Worm (Caenorhabditis elegans) whole organism, young adult: ENCODE results near the gene glb-5.

Experiments used
- B0019.2 ChIP-seq: fragments of 200-800 bp; sonication (Bioruptor generic); conservative IDR thresholded peaks from 2 replicates; pipeline ENCODE4 v1.3.6; 2022; ENCODE audit warnings: missing genetic modification reagents, missing genetic modification characterization, missing compliant biosample characterization
- B0261.1 ChIP-seq: sonication (generic microtip); optimal IDR thresholded peaks from 2 replicates; lab custom pipeline; 2016; ENCODE audit warnings: mild to moderate bottlenecking, missing genetic modification characterization, moderate library complexity, missing compliant biosample characterization
- D2030.7 ChIP-seq: fragments of 200-800 bp; sonication (Bioruptor generic); IDR thresholded peaks from 2 replicates; pipeline ENCODE4 v1.3.6; 2022; ENCODE audit warnings: missing genetic modification reagents, missing genetic modification characterization, missing compliant biosample characterization
- F23B12.7 ChIP-seq: sonication (generic microtip); optimal IDR thresholded peaks from 2 replicates; lab custom pipeline; 2017; ENCODE audit warnings: missing genetic modification characterization, mild to moderate bottlenecking, missing compliant biosample characterization, antibody characterized with exemption, moderate library complexity; ENCODE audit not compliant: insufficient read depth
- F55B11.4 ChIP-seq: sonication (generic microtip); optimal IDR thresholded peaks from 2 replicates; lab custom pipeline; 2016; ENCODE audit warnings: missing compliant biosample characterization, missing genetic modification characterization, borderline replicate concordance; ENCODE audit not compliant: insufficient read depth
- F57C9.4 ChIP-seq: sonication (generic microtip); optimal IDR thresholded peaks from 2 replicates; lab custom pipeline; 2017; ENCODE audit warnings: mild to moderate bottlenecking, missing genetic modification characterization, missing compliant biosample characterization
- T07F8.4 ChIP-seq: sonication (generic microtip); optimal IDR thresholded peaks from 2 replicates; lab custom pipeline; 2016; ENCODE audit warnings: mild to moderate bottlenecking, missing genetic modification characterization, moderate library complexity, missing compliant biosample characterization
- Y53F4B.3 ChIP-seq: fragments of 200-800 bp; sonication (Bioruptor generic); IDR thresholded peaks from 2 replicates; pipeline ENCODE4 v1.3.6; 2022; ENCODE audit warnings: missing genetic modification reagents, missing genetic modification characterization, missing compliant biosample characterization
- Y95B8A.8 ChIP-seq: fragments of 200-800 bp; sonication (Bioruptor generic); IDR thresholded peaks from 2 replicates; pipeline ENCODE4 v1.3.6; 2022; ENCODE audit warnings: missing genetic modification reagents, missing genetic modification characterization, missing compliant biosample characterization
- attf-3 ChIP-seq: fragments of 200-800 bp; sonication (Bioruptor generic); conservative IDR thresholded peaks from 2 replicates; pipeline ENCODE4 v1.3.6; 2022; ENCODE audit warnings: missing genetic modification reagents, missing genetic modification characterization, missing compliant biosample characterization
- bed-1 ChIP-seq: fragments of 200-800 bp; sonication (Bioruptor generic); IDR thresholded peaks from 2 replicates; pipeline ENCODE4 v1.3.6; 2022; ENCODE audit warnings: missing genetic modification reagents, missing genetic modification characterization, missing compliant biosample characterization
- cebp-1 ChIP-seq, 2 experiments: fragments of 200-800 bp in 1 of 2; sonication (Bioruptor generic) in 1 of 2; sonication (generic microtip) in 1 of 2; IDR thresholded peaks in 1 of 2; optimal IDR thresholded peaks in 1 of 2; 2 replicates each; pipeline versions ENCODE4 v1.3.6 to Lab custom; 2017 to 2022; ENCODE audit warnings: missing compliant biosample characterization in 2 of 2, missing genetic modification characterization in 2 of 2, mild to moderate bottlenecking in 1 of 2, missing genetic modification reagents in 1 of 2, moderate library complexity in 1 of 2
- cebp-2 ChIP-seq: fragments of 200-800 bp; sonication (Bioruptor generic); IDR thresholded peaks from 2 replicates; pipeline ENCODE4 v1.3.6; 2022; ENCODE audit warnings: missing genetic modification characterization, missing compliant biosample characterization
- ceh-58 ChIP-seq: fragments of 200-800 bp; sonication (Bioruptor generic); IDR thresholded peaks from 2 replicates; pipeline ENCODE4 v1.3.6; 2022; ENCODE audit warnings: missing genetic modification characterization, missing compliant biosample characterization
- ceh-91 ChIP-seq: fragments of 200-800 bp; sonication (Bioruptor generic); IDR thresholded peaks from 2 replicates; pipeline ENCODE4 v1.3.6; 2022; ENCODE audit warnings: missing genetic modification reagents, missing genetic modification characterization, missing compliant biosample characterization
- die-1 ChIP-seq: sonication (generic microtip); optimal IDR thresholded peaks from 2 replicates; lab custom pipeline; 2016; ENCODE audit warnings: missing genotype, mild to moderate bottlenecking, missing genetic modification characterization, missing compliant biosample characterization
- dpff-1 ChIP-seq: sonication (generic microtip); optimal IDR thresholded peaks from 2 replicates; lab custom pipeline; 2017; ENCODE audit warnings: mild to moderate bottlenecking, missing genetic modification characterization, missing compliant biosample characterization
- egl-44 ChIP-seq: fragments of 200-800 bp; sonication (Bioruptor generic); IDR thresholded peaks from 2 replicates; pipeline ENCODE4 v1.3.6; 2022; ENCODE audit warnings: missing genetic modification reagents, missing genetic modification characterization, missing compliant biosample characterization
- egrh-3 ChIP-seq: fragments of 200-800 bp; sonication (Bioruptor generic); IDR thresholded peaks from 2 replicates; pipeline ENCODE4 v1.3.6; 2022; ENCODE audit warnings: missing genetic modification reagents, missing genetic modification characterization, missing compliant biosample characterization
- gei-17 ChIP-seq: fragments of 200-800 bp; sonication (Bioruptor generic); optimal IDR thresholded peaks from 2 replicates; lab custom pipeline; 2018; ENCODE audit warnings: mild to moderate bottlenecking, missing genetic modification characterization, missing compliant biosample characterization
- him-1 ChIP-seq: sonication (generic microtip); optimal IDR thresholded peaks from 2 replicates; lab custom pipeline; 2016; ENCODE audit warnings: missing genotype, missing genetic modification reagents, missing genetic modification characterization, missing compliant biosample characterization
- hlh-26 ChIP-seq: fragments of 200-800 bp; sonication (Bioruptor generic); conservative IDR thresholded peaks from 2 replicates; pipeline ENCODE4 v1.3.6; 2022; ENCODE audit warnings: missing genetic modification reagents, missing genetic modification characterization, missing compliant biosample characterization
- hmg-20 ChIP-seq: fragments of 200-800 bp; sonication (Bioruptor generic); IDR thresholded peaks from 2 replicates; pipeline ENCODE4 v1.3.6; 2022; ENCODE audit warnings: missing genetic modification reagents, missing genetic modification characterization, missing compliant biosample characterization
- let-607 ChIP-seq, 2 experiments: fragments of 200-800 bp in 1 of 2; sonication (Bioruptor generic) in 1 of 2; sonication (generic microtip) in 1 of 2; optimal IDR thresholded peaks; 2 replicates each; lab custom pipeline; 2016 to 2018; ENCODE audit warnings: mild to moderate bottlenecking in 2 of 2, missing compliant biosample characterization in 2 of 2, missing genetic modification characterization in 2 of 2, moderate library complexity in 2 of 2, missing genotype in 1 of 2
- lin-26 ChIP-seq: fragments of 200-800 bp; sonication (Bioruptor generic); IDR thresholded peaks from 2 replicates; pipeline ENCODE4 v1.3.6; 2022; ENCODE audit warnings: missing genetic modification reagents, missing genetic modification characterization, missing compliant biosample characterization
- lin-54 ChIP-seq: fragments of 200-800 bp; sonication (Bioruptor generic); optimal IDR thresholded peaks from 2 replicates; lab custom pipeline; 2018; ENCODE audit warnings: mild to moderate bottlenecking, missing genetic modification characterization, missing compliant biosample characterization
- lir-1 ChIP-seq: fragments of 200-800 bp; sonication (Bioruptor generic); conservative IDR thresholded peaks from 2 replicates; pipeline ENCODE4 v1.3.6; 2022; ENCODE audit warnings: missing genetic modification reagents, missing genetic modification characterization, missing compliant biosample characterization
- lsl-1 ChIP-seq: fragments of 200-800 bp; sonication (Bioruptor generic); optimal IDR thresholded peaks from 2 replicates; lab custom pipeline; 2018; ENCODE audit warnings: mild to moderate bottlenecking, missing genetic modification characterization, moderate library complexity, missing compliant biosample characterization
- lsy-27 ChIP-seq: sonication (generic microtip); optimal IDR thresholded peaks from 2 replicates; lab custom pipeline; 2017; ENCODE audit warnings: missing genetic modification characterization, mild to moderate bottlenecking, missing compliant biosample characterization, antibody characterized with exemption, missing genotype, borderline replicate concordance; ENCODE audit not compliant: insufficient read depth
- madf-3 ChIP-seq: fragments of 200-800 bp; sonication (Bioruptor generic); IDR thresholded peaks from 2 replicates; pipeline ENCODE4 v1.3.6; 2022; ENCODE audit warnings: missing genetic modification reagents, missing genetic modification characterization, missing compliant biosample characterization
- mcd-1 ChIP-seq: fragments of 200-800 bp; sonication (Bioruptor generic); IDR thresholded peaks from 2 replicates; pipeline ENCODE4 v1.3.6; 2022; ENCODE audit warnings: missing genetic modification reagents, missing genetic modification characterization, missing compliant biosample characterization
- nfya-2 ChIP-seq: fragments of 200-800 bp; sonication (Bioruptor generic); IDR thresholded peaks from 2 replicates; pipeline ENCODE4 v1.3.6; 2022; ENCODE audit warnings: missing genetic modification reagents, missing genetic modification characterization, missing compliant biosample characterization
- nfyb-1 ChIP-seq: fragments of 200-800 bp; sonication (Bioruptor generic); IDR thresholded peaks from 2 replicates; pipeline ENCODE4 v1.3.6; 2022; ENCODE audit warnings: missing genetic modification reagents, missing genetic modification characterization, missing compliant biosample characterization
- nhr-120 ChIP-seq: fragments of 200-800 bp; sonication (Bioruptor generic); IDR thresholded peaks from 2 replicates; pipeline ENCODE4 v1.3.6; 2022; ENCODE audit warnings: missing genetic modification characterization, missing compliant biosample characterization
- nhr-90 ChIP-seq: sonication (generic microtip); optimal IDR thresholded peaks from 2 replicates; lab custom pipeline; 2016; ENCODE audit warnings: missing genotype, mild to moderate bottlenecking, missing genetic modification characterization, missing compliant biosample characterization
- pha-4 ChIP-seq: fragments of 150-350 bp; sonication (generic microtip); optimal IDR thresholded peaks from 2 replicates; lab custom pipeline; 2014; ENCODE audit warnings: missing biosample characterization, missing genetic modification reagents, missing genetic modification characterization
- rcor-1 ChIP-seq: fragments of 200-800 bp; sonication (Bioruptor generic); IDR thresholded peaks from 2 replicates; pipeline ENCODE4 v1.3.6; 2022; ENCODE audit warnings: missing genetic modification reagents, missing genetic modification characterization, missing compliant biosample characterization
- sdz-38 ChIP-seq: sonication (generic microtip); optimal IDR thresholded peaks from 2 replicates; lab custom pipeline; 2016; ENCODE audit warnings: missing genotype, missing genetic modification characterization, missing compliant biosample characterization
- snpc-3.4 ChIP-seq: sonication (generic microtip); optimal IDR thresholded peaks from 2 replicates; lab custom pipeline; 2017; ENCODE audit warnings: missing genetic modification characterization, mild to moderate bottlenecking, missing compliant biosample characterization, antibody characterized with exemption, moderate library complexity, missing genotype, missing genetic modification reagents
- snpc-4 ChIP-seq, 5 experiments: fragments of 150-350 bp in 1 of 5; sonication (generic microtip) in 4 of 5; optimal IDR thresholded peaks; 2 replicates each; lab custom pipeline; 2014 to 2018; ENCODE audit warnings: missing genetic modification characterization in 5 of 5, missing biosample characterization in 3 of 5, antibody characterized with exemption in 2 of 5, mild to moderate bottlenecking in 2 of 5, missing compliant biosample characterization in 2 of 5, missing genotype in 2 of 5, moderate library complexity in 2 of 5, missing genetic modification reagents in 1 of 5
- tbp1 ChIP-seq: fragments of 200-800 bp; sonication (Bioruptor generic); optimal IDR thresholded peaks from 2 replicates; lab custom pipeline; 2018; ENCODE audit warnings: mild to moderate bottlenecking, missing genetic modification characterization, missing compliant biosample characterization
- tlf-1 ChIP-seq: fragments of 200-800 bp; sonication (Bioruptor generic); optimal IDR thresholded peaks from 2 replicates; lab custom pipeline; 2018; ENCODE audit warnings: mild to moderate bottlenecking, missing genetic modification characterization, missing compliant biosample characterization
- xnd-1 ChIP-seq: sonication (generic microtip); optimal IDR thresholded peaks from 2 replicates; lab custom pipeline; 2016; ENCODE audit warnings: missing genotype, missing genetic modification reagents, missing genetic modification characterization, missing compliant biosample characterization
- zfh-2 ChIP-seq: fragments of 200-800 bp; sonication (Bioruptor generic); conservative IDR thresholded peaks from 2 replicates; pipeline ENCODE4 v1.3.6; 2022; ENCODE audit warnings: missing genetic modification reagents, missing genetic modification characterization, missing compliant biosample characterization
- ztf-26 ChIP-seq: sonication (generic microtip); optimal IDR thresholded peaks from 2 replicates; lab custom pipeline; 2017; ENCODE audit warnings: missing genetic modification characterization, missing compliant biosample characterization
- ztf-28 ChIP-seq: fragments of 200-800 bp; sonication (Bioruptor generic); IDR thresholded peaks from 2 replicates; pipeline ENCODE4 v1.3.6; 2022; ENCODE audit warnings: missing genetic modification reagents, missing genetic modification characterization, missing compliant biosample characterization

Gene glb-5

ce11 chrV:5587042-5587441, 28.4 kb downstream of the glb-5 start (continued):
- TF ChIP-seq snpc-3.4 (tag; lab: Kevin White, UChicago), result no peak
- no peak for TF ChIP-seq ceh-58
- peak; percentile 71 for TF ChIP-seq nfyb-1 (GFP tag; lab: Robert Waterston, UW)
- TF ChIP-seq T07F8.4 (tag; lab: Kevin White, UChicago), result no peak
- no peak for TF ChIP-seq F57C9.4 (tag; lab: Kevin White, UChicago)
- no peak for TF ChIP-seq hlh-26 (GFP tag; lab: Robert Waterston, UW)
- no peak for TF ChIP-seq let-607 (tag; optimal IDR thresholded peaks at IDR 0.05; lab: Kevin White, UChicago)
- TF ChIP-seq tlf-1, result no peak
- TF ChIP-seq egrh-3 (GFP tag; lab: Robert Waterston, UW), result no peak
- no peak for TF ChIP-seq F23B12.7
- peak; percentile 46 for TF ChIP-seq B0261.1
- TF ChIP-seq nfya-2 (GFP tag; lab: Robert Waterston, UW), result no peak
- TF ChIP-seq die-1, result no peak
- TF ChIP-seq nhr-120 (GFP tag; lab: Robert Waterston, UW), result no peak

ce11 chrV:5587955-5588354, 29.3 kb downstream of the glb-5 start:
- TF ChIP-seq mcd-1 (GFP tag; lab: Robert Waterston, UW), result no peak
- TF ChIP-seq zfh-2, result no peak
- TF ChIP-seq snpc-4 (GFP tag; optimal IDR thresholded peaks at IDR 0.05; lab: Kevin White, UChicago), result peak; percentile 66
- TF ChIP-seq snpc-4 (tag; optimal IDR thresholded peaks at IDR 0.05; lab: Kevin White, UChicago), result peak; percentile 83 to 92 (median 86)
- 0 out of 2 replicates have a peak, but pooled peaks have one; percentile 38 for TF ChIP-seq Y95B8A.8 (GFP tag; lab: Robert Waterston, UW)
- no peak for TF ChIP-seq Y53F4B.3 (GFP tag; lab: Robert Waterston, UW)
- TF ChIP-seq tbp1 (GFP tag; lab: Kevin White, UChicago), result peak; percentile 81
- TF ChIP-seq rcor-1 (GFP tag; lab: Robert Waterston, UW), result peak; percentile 63
- no peak for TF ChIP-seq pha-4 (tag; lab: Kevin White, UChicago)
- no peak for TF ChIP-seq xnd-1 (tag; lab: Kevin White, UChicago)
- TF ChIP-seq B0019.2 (GFP tag; lab: Robert Waterston, UW), result no peak
- 0 out of 2 replicates have a peak, but pooled peaks have one; percentile 43 for TF ChIP-seq madf-3 (GFP tag; lab: Robert Waterston, UW)
- TF ChIP-seq him-1 (tag; lab: Kevin White, UChicago), result no peak
- no peak for TF ChIP-seq ceh-91 (GFP tag; lab: Robert Waterston, UW)
- peak; percentile 58 for TF ChIP-seq D2030.7
- peak; percentile 76; the same call in 1 of the 2 replicates for TF ChIP-seq lin-26 (GFP tag; lab: Robert Waterston, UW)
- no peak for TF ChIP-seq ztf-28 (GFP tag; lab: Robert Waterston, UW)
- no peak for TF ChIP-seq snpc-3.4 (tag; lab: Kevin White, UChicago)
- TF ChIP-seq ztf-26 (tag; lab: Kevin White, UChicago), result no peak
- TF ChIP-seq egl-44 (GFP tag; lab: Robert Waterston, UW), result peak; percentile 72; the same call in 1 of the 2 replicates
- no peak for TF ChIP-seq dpff-1 (tag; lab: Kevin White, UChicago)
- no peak for TF ChIP-seq cebp-1 (GFP tag; IDR thresholded peaks at IDR 0.05; lab: Robert Waterston, UW)
- no peak for TF ChIP-seq cebp-1 (tag; optimal IDR thresholded peaks at IDR 0.05; lab: Kevin White, UChicago)
- peak; percentile 12 for TF ChIP-seq lin-54
- TF ChIP-seq lsl-1 (GFP tag; lab: Kevin White, UChicago), result peak; percentile 38
- peak; percentile 32 for TF ChIP-seq nhr-90
- TF ChIP-seq gei-17 (GFP tag; lab: Kevin White, UChicago), result no peak
- TF ChIP-seq F55B11.4 (tag; lab: Kevin White, UChicago), result no peak
- TF ChIP-seq hmg-20 (GFP tag; lab: Robert Waterston, UW), result no peak
- no peak for TF ChIP-seq cebp-2 (GFP tag; lab: Robert Waterston, UW)
- no peak for TF ChIP-seq F57C9.4 (tag; lab: Kevin White, UChicago)
- TF ChIP-seq T07F8.4 (tag; lab: Kevin White, UChicago), result no peak
- TF ChIP-seq sdz-38, result no peak
- no peak for TF ChIP-seq bed-1 (GFP tag; lab: Robert Waterston, UW)
- TF ChIP-seq lsy-27 (tag; lab: Kevin White, UChicago), result no peak
- TF ChIP-seq attf-3 (GFP tag; lab: Robert Waterston, UW), result no peak
- no peak for TF ChIP-seq lir-1 (GFP tag; lab: Robert Waterston, UW)
